Worm (Caenorhabditis elegans) whole organism, L4 larva: ENCODE data around the gene bcs-1.

ENCODE experiments used
- F10B5.3 ChIP-seq: sonication (generic microtip); optimal IDR thresholded peaks from 2 replicates; lab custom pipeline; 2016; ENCODE audit warnings: mild to moderate bottlenecking, missing genetic modification characterization, missing compliant biosample characterization
- Y105C5A.15 ChIP-seq: fragments of 200-800 bp; sonication (Bioruptor generic); IDR thresholded peaks from 2 replicates; pipeline ENCODE4 v1.3.6; 2022; ENCODE audit warnings: missing genetic modification characterization, missing compliant biosample characterization
- Y5F2A.4 ChIP-seq: fragments of 200-800 bp; sonication (Bioruptor generic); optimal IDR thresholded peaks from 2 replicates; lab custom pipeline; 2018; ENCODE audit warnings: mild to moderate bottlenecking, missing genetic modification characterization, missing compliant biosample characterization
- Y75B8A.6 ChIP-seq: fragments of 200-800 bp; sonication (Bioruptor generic); IDR thresholded peaks from 2 replicates; pipeline ENCODE4 v1.3.6; 2022; ENCODE audit warnings: missing genetic modification reagents, missing genetic modification characterization, missing compliant biosample characterization
- aha-1 ChIP-seq: fragments of 150-350 bp; peaks from one replicate; lab custom pipeline; 2014; ENCODE audit warnings: missing biosample characterization, missing genetic modification characterization
- ceh-62 ChIP-seq: sonication (generic microtip); optimal IDR thresholded peaks from 2 replicates; lab custom pipeline; 2017; ENCODE audit warnings: missing biosample characterization, missing genetic modification characterization
- ces-1 ChIP-seq: fragments of 150-350 bp; sonication (generic microtip); optimal IDR thresholded peaks from 4 replicates; lab custom pipeline; 2014; ENCODE audit warnings: missing biosample characterization, missing genetic modification reagents, missing genetic modification characterization
- daf-12 ChIP-seq: fragments of 150-350 bp; optimal IDR thresholded peaks from 2 replicates; lab custom pipeline; 2014; ENCODE audit warnings: missing biosample characterization, missing genetic modification reagents, missing genetic modification characterization
- daf-16 ChIP-seq, 3 experiments: sonication (generic microtip); optimal IDR thresholded peaks; 2 replicates each; lab custom pipeline; 2016 to 2017; ENCODE audit warnings: missing genetic modification characterization in 3 of 3, missing genetic modification reagents in 3 of 3, mild to moderate bottlenecking in 2 of 3, missing compliant biosample characterization in 2 of 3, missing biosample characterization in 1 of 3, moderate library complexity in 1 of 3
- daf-8 ChIP-seq: fragments of 200-800 bp; sonication (Bioruptor generic); IDR thresholded peaks from 2 replicates; pipeline ENCODE4 v1.3.6; 2022; ENCODE audit warnings: missing genetic modification characterization, missing compliant biosample characterization
- dmd-6 ChIP-seq: fragments of 200-800 bp; sonication (Bioruptor generic); IDR thresholded peaks from 2 replicates; pipeline ENCODE4 v1.3.6; 2022; ENCODE audit warnings: missing genetic modification reagents, missing genetic modification characterization, missing compliant biosample characterization
- dmd-9 ChIP-seq: fragments of 200-800 bp; sonication (Bioruptor generic); IDR thresholded peaks from 2 replicates; pipeline ENCODE4 v1.3.6; 2022; ENCODE audit warnings: missing genetic modification reagents, missing genetic modification characterization, missing compliant biosample characterization
- dve-1 ChIP-seq: sonication (generic microtip); optimal IDR thresholded peaks from 2 replicates; lab custom pipeline; 2017; ENCODE audit warnings: antibody characterized with exemption, mild to moderate bottlenecking, missing genetic modification characterization, missing compliant biosample characterization; ENCODE audit not compliant: insufficient read depth
- egl-27 ChIP-seq: sonication (generic microtip); optimal IDR thresholded peaks from 3 replicates; lab custom pipeline; 2017; ENCODE audit warnings: missing biosample characterization, missing genetic modification reagents, missing genetic modification characterization
- egl-43 ChIP-seq: fragments of 200-800 bp; sonication (Bioruptor generic); IDR thresholded peaks from 2 replicates; pipeline ENCODE4 v1.3.6; 2022; ENCODE audit warnings: missing genetic modification reagents, missing genetic modification characterization, missing compliant biosample characterization
- fos-1 ChIP-seq: fragments of 150-350 bp; optimal IDR thresholded peaks from 2 replicates; lab custom pipeline; 2014; ENCODE audit warnings: missing biosample characterization, missing genetic modification characterization
- hlh-11 ChIP-seq: fragments of 200-800 bp; sonication (Bioruptor generic); optimal IDR thresholded peaks from 2 replicates; lab custom pipeline; 2018; ENCODE audit warnings: mild to moderate bottlenecking, missing genetic modification characterization, missing compliant biosample characterization
- lim-7 ChIP-seq: fragments of 200-800 bp; sonication (Bioruptor generic); IDR thresholded peaks from 2 replicates; pipeline ENCODE4 v1.3.6; 2022; ENCODE audit warnings: missing genetic modification characterization, missing compliant biosample characterization
- lin-13 ChIP-seq: fragments of 150-350 bp; optimal IDR thresholded peaks from 2 replicates; lab custom pipeline; 2014; ENCODE audit warnings: missing biosample characterization, missing genetic modification reagents, missing genetic modification characterization
- mxl-2 ChIP-seq: fragments of 200-800 bp; sonication (Bioruptor generic); conservative IDR thresholded peaks from 2 replicates; pipeline ENCODE4 v1.3.6; 2022; ENCODE audit warnings: missing genetic modification reagents, missing genetic modification characterization, missing compliant biosample characterization
- nhr-28 ChIP-seq: fragments of 150-350 bp; optimal IDR thresholded peaks from 2 replicates; lab custom pipeline; 2014; ENCODE audit warnings: missing biosample characterization, missing genetic modification characterization
- nhr-6 ChIP-seq: fragments of 150-350 bp; optimal IDR thresholded peaks from 2 replicates; lab custom pipeline; 2014; ENCODE audit warnings: missing biosample characterization, missing genetic modification characterization
- pha-4 ChIP-seq, 2 experiments: fragments of 150-350 bp in 1 of 2; fragments of 200-800 bp in 1 of 2; sonication (Bioruptor generic) in 1 of 2; IDR thresholded peaks in 1 of 2; optimal IDR thresholded peaks in 1 of 2; 2 replicates each; pipeline versions ENCODE4 v1.3.6 to Lab custom; 2014 to 2022; ENCODE audit warnings: missing genetic modification characterization in 2 of 2, missing genetic modification reagents in 2 of 2, missing biosample characterization in 1 of 2, missing compliant biosample characterization in 1 of 2
- php-3 ChIP-seq: fragments of 200-800 bp; sonication (Bioruptor generic); IDR thresholded peaks from 2 replicates; pipeline ENCODE4 v1.3.6; 2022; ENCODE audit warnings: missing genetic modification reagents, missing genetic modification characterization, missing compliant biosample characterization
- set-16 ChIP-seq: fragments of 200-800 bp; sonication (Bioruptor generic); IDR thresholded peaks from 2 replicates; pipeline ENCODE4 v1.3.6; 2022; ENCODE audit warnings: missing genetic modification reagents, missing genetic modification characterization, missing compliant biosample characterization
- spr-1 ChIP-seq: sonication (generic microtip); optimal IDR thresholded peaks from 2 replicates; lab custom pipeline; 2016; ENCODE audit warnings: mild to moderate bottlenecking, missing genetic modification characterization, missing compliant biosample characterization
- unc-62 ChIP-seq, 3 experiments: fragments of 150-350 bp in 1 of 3; sonication (generic microtip); optimal IDR thresholded peaks in 2 of 3; peaks in 1 of 3; 1 replicate in 1 of 3; 2 replicates in 2 of 3; lab custom pipeline; 2014 to 2017; ENCODE audit warnings: missing biosample characterization in 3 of 3, missing genetic modification characterization in 3 of 3, missing genetic modification reagents in 3 of 3, missing genotype in 1 of 3
- zag-1 ChIP-seq: fragments of 150-350 bp; optimal IDR thresholded peaks from 2 replicates; lab custom pipeline; 2014; ENCODE audit warnings: missing biosample characterization, missing genetic modification characterization
- zip-2 ChIP-seq: fragments of 150-350 bp; optimal IDR thresholded peaks from 2 replicates; lab custom pipeline; 2014; ENCODE audit warnings: missing biosample characterization, missing genetic modification characterization
- ztf-11 ChIP-seq: fragments of 150-350 bp; optimal IDR thresholded peaks from 2 replicates; lab custom pipeline; 2014; ENCODE audit warnings: missing biosample characterization, missing genetic modification characterization
- ztf-7 ChIP-seq: fragments of 150-350 bp; optimal IDR thresholded peaks from 2 replicates; lab custom pipeline; 2014; ENCODE audit warnings: missing biosample characterization, missing genetic modification characterization

The bcs-1 gene

ce11 chrII:8588442-8588841, 17.6 kb downstream of the bcs-1 start:
- TF ChIP-seq egl-27 (tag; lab: Kevin White, UChicago) (no peak), ceh-62 (no peak), aha-1 (peak; percentile 41)
- TF ChIP-seq, all 104 proteins: peak for 1

DNA sequence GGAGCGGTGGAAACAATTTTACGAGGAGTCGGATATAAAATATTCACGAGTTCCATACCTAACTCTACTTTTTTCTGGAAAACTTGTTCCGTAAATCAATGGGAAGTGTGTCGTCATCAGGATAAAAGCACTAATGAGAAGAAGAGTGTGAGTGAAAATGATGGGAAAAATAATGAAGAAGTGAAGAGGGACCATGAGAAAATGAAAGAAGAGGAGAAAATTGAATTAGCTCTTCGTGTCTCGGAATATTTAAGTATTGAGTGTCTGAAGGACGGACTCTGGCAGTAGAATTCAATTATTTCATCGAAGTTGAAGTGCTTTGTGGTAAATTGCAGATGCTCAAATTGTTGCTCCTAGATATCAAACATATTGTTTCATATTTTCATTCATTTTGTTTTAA, 18.3 kb downstream of the bcs-1 start:
- peak; percentile 53 for TF ChIP-seq aha-1
- TF ChIP-seq ces-1 (GFP tag; lab: Kevin White, UChicago), result peak; percentile 85
- peak in 1 of 2 experiments; percentile 91 for TF ChIP-seq unc-62 (GFP tag; optimal IDR thresholded peaks at IDR 0.05 in 1 of 2; lab: Kevin White, UChicago)
- no peak for TF ChIP-seq unc-62 (tag; optimal IDR thresholded peaks at IDR 0.05; lab: Kevin White, UChicago)
- no peak for TF ChIP-seq spr-1 (tag; lab: Kevin White, UChicago)
- no peak for TF ChIP-seq lim-7 (GFP tag; lab: Robert Waterston, UW)

DNA sequence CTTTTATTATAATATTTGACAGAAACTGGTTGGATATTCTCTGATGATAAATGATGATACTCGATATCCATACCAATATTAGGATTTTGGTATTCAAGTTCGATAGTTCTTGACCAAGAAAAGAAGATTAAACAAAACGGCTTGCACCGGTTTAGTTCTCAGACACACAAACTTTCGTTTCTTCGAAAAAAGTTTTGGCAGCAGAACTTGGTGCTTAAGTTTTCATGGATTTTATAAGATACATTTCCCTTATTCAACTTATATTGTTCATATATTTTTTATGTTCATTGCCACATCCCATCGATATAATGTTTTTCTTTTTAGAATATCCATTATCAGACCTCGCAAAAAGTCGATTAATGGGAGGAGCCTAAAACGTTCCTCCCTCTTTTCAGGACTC, 19.8 kb downstream of the bcs-1 start, which contains the start of gene aptf-4:
Gene aptf-4, plus strand, starts transcription at position 301 of the 400 bp plus-strand sequence.
- no peak for TF ChIP-seq mxl-2
- no peak for TF ChIP-seq Y5F2A.4
- TF ChIP-seq ztf-7 (tag; lab: Kevin White, UChicago), result no peak
- no peak for TF ChIP-seq set-16 (GFP tag; lab: Robert Waterston, UW)
- TF ChIP-seq php-3 (GFP tag; lab: Robert Waterston, UW), result no peak
- no peak for TF ChIP-seq dve-1
- no peak for TF ChIP-seq zip-2

ce11 chrII:8593840-8594625, 23.1 kb downstream of the bcs-1 start, which contains the start of gene aptf-3:
Gene aptf-3, plus strand, starts transcription at chrII:8594190.
- TF ChIP-seq unc-62 (GFP tag; optimal IDR thresholded peaks at IDR 0.05 in 1 of 2; lab: Kevin White, UChicago) (peak in 1 of 2 experiments; percentile 94), unc-62 (tag; optimal IDR thresholded peaks at IDR 0.05; lab: Kevin White, UChicago) (no peak), daf-12 (tag; lab: Kevin White, UChicago) (no peak), Y75B8A.6 (GFP tag; lab: Robert Waterston, UW) (no peak), nhr-6 (tag; lab: Kevin White, UChicago) (no peak), dmd-9 (no peak)

DNA sequence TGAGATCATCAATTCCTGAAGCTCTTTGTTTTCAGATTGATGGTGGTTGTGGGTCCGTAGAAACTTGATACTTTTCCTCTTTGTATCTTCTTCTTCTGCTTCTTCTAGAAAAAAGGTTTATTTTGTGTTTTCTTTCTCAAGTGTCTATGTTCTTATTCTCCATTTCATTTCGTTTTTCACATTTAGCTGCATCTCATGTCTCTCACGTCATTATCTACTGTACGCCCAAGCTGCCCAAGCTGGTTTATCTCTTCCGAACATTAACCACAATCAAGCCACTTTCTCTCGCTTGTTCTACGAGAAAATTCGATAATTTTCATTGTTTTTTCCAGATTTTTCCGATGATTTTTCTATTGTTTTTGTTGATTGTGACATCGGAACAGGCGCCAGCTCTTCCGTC, 28.3 kb downstream of the bcs-1 start, which contains the start of gene F28C6.5:
Gene F28C6.5, plus strand, starts transcription at position 301 of the 400 bp plus-strand sequence.
- TF ChIP-seq aha-1, result no peak
- TF ChIP-seq egl-43 (GFP tag; lab: Robert Waterston, UW), result no peak
- no peak for TF ChIP-seq Y105C5A.15 (GFP tag; lab: Robert Waterston, UW)
- TF ChIP-seq daf-16 (GFP tag; optimal IDR thresholded peaks at IDR 0.05; lab: Kevin White, UChicago), result no peak
- no peak for TF ChIP-seq daf-16 (tag; optimal IDR thresholded peaks at IDR 0.05; lab: Kevin White, UChicago)
- TF ChIP-seq F10B5.3 (tag; lab: Kevin White, UChicago), result no peak
- TF ChIP-seq nhr-28 (tag; lab: Kevin White, UChicago), result no peak
- TF ChIP-seq lin-13, result no peak
- no peak for TF ChIP-seq ztf-11 (tag; lab: Kevin White, UChicago)
- TF ChIP-seq daf-8 (GFP tag; lab: Robert Waterston, UW), result no peak
- no peak for TF ChIP-seq zag-1 (tag; lab: Kevin White, UChicago)
- no peak for TF ChIP-seq pha-4 (GFP tag; IDR thresholded peaks at IDR 0.05; lab: Robert Waterston, UW)
- no peak for TF ChIP-seq pha-4 (tag; optimal IDR thresholded peaks at IDR 0.05; lab: Kevin White, UChicago)
- no peak for TF ChIP-seq dmd-6 (GFP tag; lab: Robert Waterston, UW)
- no peak for TF ChIP-seq ces-1 (GFP tag; lab: Kevin White, UChicago)
- TF ChIP-seq fos-1 (tag; lab: Kevin White, UChicago), result no peak
- TF ChIP-seq hlh-11 (tag; lab: Kevin White, UChicago), result no peak
